Fruit fly (Drosophila melanogaster) whole organism, embryonic: ENCODE data around the gene Pi3K21B.

Experiments used
- Aef1 ChIP-seq: fragments of 200-800 bp; sonication (Bioruptor generic); IDR thresholded peaks from 3 replicates; pipeline ENCODE4 v1.3.6; 2022; ENCODE audit warnings: missing biosample characterization, missing genetic modification characterization
- Bgb ChIP-seq: fragments of 200-800 bp; sonication (Bioruptor generic); IDR thresholded peaks from 2 replicates; pipeline ENCODE4 v1.3.6; 2022; ENCODE audit warnings: missing biosample characterization, missing genetic modification characterization; ENCODE audit not compliant: partially characterized antibody
- C15 ChIP-seq: fragments of 200-800 bp; sonication (Bioruptor generic); IDR thresholded peaks from 3 replicates; pipeline ENCODE4 v1.3.6; 2022; ENCODE audit warnings: missing biosample characterization, missing genetic modification characterization
- CG11723 ChIP-seq: fragments of 200-800 bp; sonication (Bioruptor generic); optimal IDR thresholded peaks from 2 replicates; lab custom pipeline; 2017; ENCODE audit warnings: missing biosample characterization, mild to moderate bottlenecking, missing genetic modification characterization
- CG12071 ChIP-seq: fragments of 200-800 bp; sonication (Bioruptor generic); optimal IDR thresholded peaks from 3 replicates; lab custom pipeline; 2018; ENCODE audit warnings: missing biosample characterization, mild to moderate bottlenecking, missing genetic modification characterization
- CG12391 ChIP-seq: fragments of 200-800 bp; sonication (Bioruptor generic); optimal IDR thresholded peaks from 3 replicates; lab custom pipeline; 2018; ENCODE audit warnings: missing biosample characterization, mild to moderate bottlenecking, missing genetic modification characterization, moderate library complexity
- CG12744 ChIP-seq: fragments of 200-800 bp; sonication (Bioruptor generic); optimal IDR thresholded peaks from 2 replicates; lab custom pipeline; 2016; ENCODE audit warnings: missing biosample characterization, missing genetic modification characterization
- CG13624 ChIP-seq: fragments of 200-800 bp; sonication (Bioruptor generic); optimal IDR thresholded peaks from 2 replicates; lab custom pipeline; 2016; ENCODE audit warnings: missing biosample characterization, missing genetic modification characterization
- CG16813 ChIP-seq: fragments of 200-800 bp; sonication (Bioruptor generic); IDR thresholded peaks from 3 replicates; pipeline ENCODE4 v1.3.6; 2022; ENCODE audit warnings: missing biosample characterization, missing genetic modification characterization; ENCODE audit not compliant: partially characterized antibody
- CG17385 ChIP-seq: fragments of 200-800 bp; sonication (Bioruptor generic); optimal IDR thresholded peaks from 3 replicates; lab custom pipeline; 2018; ENCODE audit warnings: missing biosample characterization, mild to moderate bottlenecking, missing genetic modification characterization
- CG17612 ChIP-seq: fragments of 200-800 bp; sonication (Bioruptor generic); IDR thresholded peaks from 2 replicates; pipeline ENCODE4 v1.3.6; 2022; ENCODE audit warnings: missing biosample characterization, missing genetic modification characterization
- CG17829 ChIP-seq: fragments of 200-800 bp; optimal IDR thresholded peaks from 2 replicates; lab custom pipeline; 2019; ENCODE audit warnings: missing biosample characterization, mild to moderate bottlenecking, missing genetic modification characterization, moderate library complexity
- CG2875 ChIP-seq: fragments of 200-800 bp; sonication (Bioruptor generic); optimal IDR thresholded peaks from 2 replicates; lab custom pipeline; 2017; ENCODE audit warnings: missing biosample characterization, mild to moderate bottlenecking, missing genetic modification characterization, missing genetic modification reagents
- CG3163 ChIP-seq: fragments of 200-800 bp; sonication (Bioruptor generic); optimal IDR thresholded peaks from 3 replicates; lab custom pipeline; 2016; ENCODE audit warnings: missing biosample characterization, missing genetic modification characterization
- CG4854 ChIP-seq: fragments of 200-800 bp; sonication (Bioruptor generic); optimal IDR thresholded peaks from 2 replicates; lab custom pipeline; 2016; ENCODE audit warnings: missing biosample characterization, missing genetic modification characterization, inconsistent platforms
- CG5245 ChIP-seq: fragments of 200-800 bp; sonication (Bioruptor generic); optimal IDR thresholded peaks from 3 replicates; lab custom pipeline; 2016; ENCODE audit warnings: missing biosample characterization, missing genetic modification characterization
- CG6254 ChIP-seq: fragments of 200-800 bp; sonication (Bioruptor generic); optimal IDR thresholded peaks from 3 replicates; lab custom pipeline; 2017; ENCODE audit warnings: mild to moderate bottlenecking, missing biosample characterization, missing genetic modification reagents, missing genetic modification characterization
- CG6654 ChIP-seq: fragments of 200-800 bp; sonication (Bioruptor generic); optimal IDR thresholded peaks from 2 replicates; lab custom pipeline; 2017; ENCODE audit warnings: missing biosample characterization, mild to moderate bottlenecking, missing genetic modification characterization
- CG6854 ChIP-seq: fragments of 200-800 bp; sonication (Bioruptor generic); optimal IDR thresholded peaks from 3 replicates; lab custom pipeline; 2017; ENCODE audit warnings: missing biosample characterization, mild to moderate bottlenecking, missing genetic modification characterization
- CG7556 ChIP-seq: fragments of 200-800 bp; sonication (Bioruptor generic); optimal IDR thresholded peaks from 2 replicates; lab custom pipeline; 2017; ENCODE audit warnings: missing biosample characterization, mild to moderate bottlenecking, missing genetic modification characterization
- CG7786 ChIP-seq: fragments of 200-800 bp; sonication (Bioruptor generic); optimal IDR thresholded peaks from 2 replicates; lab custom pipeline; 2016; ENCODE audit warnings: missing biosample characterization, missing genetic modification characterization
- CG8089 ChIP-seq: fragments of 200-800 bp; sonication (Bioruptor generic); optimal IDR thresholded peaks from 3 replicates; lab custom pipeline; 2016; ENCODE audit warnings: missing biosample characterization, missing genetic modification characterization
- CHES-1-like ChIP-seq: fragments of 200-800 bp; sonication (Bioruptor generic); optimal IDR thresholded peaks from 2 replicates; lab custom pipeline; 2016; ENCODE audit warnings: missing biosample characterization, missing genetic modification characterization
- Camta ChIP-seq: fragments of 200-800 bp; sonication (Bioruptor generic); optimal IDR thresholded peaks from 2 replicates; lab custom pipeline; 2016; ENCODE audit warnings: missing biosample characterization, missing genetic modification characterization
- Dip3 ChIP-seq: fragments of 200-800 bp; sonication (Bioruptor generic); optimal IDR thresholded peaks from 3 replicates; lab custom pipeline; 2016; ENCODE audit warnings: missing biosample characterization, missing genetic modification characterization
- Dp ChIP-seq: fragments of 200-800 bp; sonication (Bioruptor generic); optimal IDR thresholded peaks from 2 replicates; lab custom pipeline; 2018; ENCODE audit warnings: missing biosample characterization, mild to moderate bottlenecking, missing genetic modification characterization, moderate library complexity
- Ets65A ChIP-seq: fragments of 200-800 bp; sonication (Bioruptor generic); peaks from one replicate; lab custom pipeline; 2016; ENCODE audit warnings: missing biosample characterization, missing genetic modification characterization
- Hmx ChIP-seq: fragments of 200-800 bp; sonication (Bioruptor generic); optimal IDR thresholded peaks from 2 replicates; lab custom pipeline; 2016; ENCODE audit warnings: missing biosample characterization, missing genetic modification characterization
- Lhr ChIP-seq: fragments of 200-800 bp; sonication (Bioruptor generic); optimal IDR thresholded peaks from 3 replicates; lab custom pipeline; 2017; ENCODE audit warnings: mild to moderate bottlenecking, missing biosample characterization, missing genetic modification reagents, missing genetic modification characterization
- NC2β ChIP-seq: fragments of 200-800 bp; sonication (Bioruptor generic); optimal IDR thresholded peaks from 2 replicates; lab custom pipeline; 2016; ENCODE audit warnings: missing biosample characterization, missing genetic modification characterization
- Neu2 ChIP-seq: fragments of 200-800 bp; sonication (Bioruptor generic); optimal IDR thresholded peaks from 3 replicates; lab custom pipeline; 2016; ENCODE audit warnings: missing biosample characterization, missing genetic modification characterization, borderline replicate concordance
- Scr ChIP-seq: fragments of 200-800 bp; sonication (Bioruptor generic); IDR thresholded peaks from 2 replicates; pipeline ENCODE4 v1.3.6; 2022; ENCODE audit warnings: missing biosample characterization, missing genetic modification characterization; ENCODE audit not compliant: partially characterized antibody
- btn ChIP-seq: fragments of 200-800 bp; sonication (Bioruptor generic); optimal IDR thresholded peaks from 2 replicates; lab custom pipeline; 2016; ENCODE audit warnings: missing biosample characterization, missing genetic modification characterization
- cas ChIP-seq: fragments of 200-800 bp; sonication (Bioruptor generic); IDR thresholded peaks from 2 replicates; pipeline ENCODE4 v1.3.6; 2022; ENCODE audit warnings: missing biosample characterization, missing genetic modification characterization
- corto ChIP-seq: fragments of 200-800 bp; sonication (Bioruptor generic); optimal IDR thresholded peaks from 2 replicates; lab custom pipeline; 2016; ENCODE audit warnings: missing biosample characterization, mild to moderate bottlenecking, missing genetic modification characterization, moderate library complexity
- dm ChIP-seq: fragments of 200-800 bp; sonication (Bioruptor generic); optimal IDR thresholded peaks from 3 replicates; lab custom pipeline; 2016; ENCODE audit warnings: missing biosample characterization, missing genetic modification characterization
- gcm2 ChIP-seq: fragments of 200-800 bp; sonication (Bioruptor generic); optimal IDR thresholded peaks from 2 replicates; lab custom pipeline; 2016; ENCODE audit warnings: missing biosample characterization, missing genetic modification characterization
- ham ChIP-seq: fragments of 200-800 bp; sonication (Bioruptor generic); IDR thresholded peaks from 2 replicates; pipeline ENCODE4 v1.3.6; 2022; ENCODE audit warnings: missing biosample characterization, missing genetic modification characterization
- inv ChIP-seq: fragments of 200-800 bp; sonication (Bioruptor generic); IDR thresholded peaks from 2 replicates; pipeline ENCODE4 v1.3.6; 2022; ENCODE audit warnings: missing biosample characterization, missing genetic modification characterization; ENCODE audit not compliant: partially characterized antibody
- jumu ChIP-seq: fragments of 200-800 bp; sonication (Bioruptor generic); optimal IDR thresholded peaks from 3 replicates; lab custom pipeline; 2016; ENCODE audit warnings: missing biosample characterization, missing genetic modification characterization
- nau ChIP-seq: fragments of 200-800 bp; sonication (Bioruptor generic); optimal IDR thresholded peaks from 3 replicates; lab custom pipeline; 2017; ENCODE audit warnings: missing biosample characterization, mild to moderate bottlenecking, missing genetic modification characterization, missing genetic modification reagents
- otp ChIP-seq: fragments of 200-800 bp; sonication (Bioruptor generic); IDR thresholded peaks from 3 replicates; pipeline ENCODE4, ENCODE4 v1.3.6; 2022; ENCODE audit warnings: missing biosample characterization, missing genetic modification characterization
- pan ChIP-seq, 4 experiments: fragments of >200 bp in 3 of 4; fragments of 200-800 bp in 1 of 4; sonication (Bioruptor generic) in 1 of 4; optimal IDR thresholded peaks in 3 of 4; IDR thresholded peaks in 1 of 4; 2 replicates each; pipeline versions ENCODE4 v1.3.6 to Lab custom; 2017 to 2022; ENCODE audit warnings: missing biosample characterization in 2 of 4, missing genetic modification characterization in 2 of 4, mixed read lengths in 1 of 4
- pita ChIP-seq: fragments of 200-800 bp; sonication (Bioruptor generic); optimal IDR thresholded peaks from 2 replicates; lab custom pipeline; 2017; ENCODE audit warnings: missing biosample characterization, mild to moderate bottlenecking, missing genetic modification characterization
- sisA ChIP-seq: fragments of 200-800 bp; sonication (Bioruptor generic); IDR thresholded peaks from 2 replicates; pipeline ENCODE4 v1.3.6; 2022; ENCODE audit warnings: missing biosample characterization, missing genetic modification characterization
- stwl ChIP-seq: fragments of 200-800 bp; sonication (Bioruptor generic); optimal IDR thresholded peaks from 3 replicates; lab custom pipeline; 2018; ENCODE audit warnings: missing biosample characterization, mild to moderate bottlenecking, missing genetic modification characterization, moderate library complexity
- tll ChIP-seq, 2 experiments: fragments of 200-800 bp in 1 of 2; fragments of >200 bp in 1 of 2; sonication (Bioruptor generic) in 1 of 2; optimal IDR thresholded peaks; 2 replicates each; lab custom pipeline; 2017 to 2019; ENCODE audit warnings: missing biosample characterization in 2 of 2, missing genetic modification characterization in 2 of 2, mild to moderate bottlenecking in 1 of 2, moderate library complexity in 1 of 2
- tna ChIP-seq: fragments of 200-800 bp; sonication (Bioruptor generic); IDR thresholded peaks from 2 replicates; pipeline ENCODE4 v1.3.6; 2022; ENCODE audit warnings: missing biosample characterization, missing genetic modification characterization; ENCODE audit not compliant: partially characterized antibody
- vfl ChIP-seq: fragments of 200-800 bp; sonication (Bioruptor generic); optimal IDR thresholded peaks from 2 replicates; lab custom pipeline; 2016; ENCODE audit warnings: missing biosample characterization, missing genetic modification characterization
- zen ChIP-seq: fragments of 200-800 bp; sonication (Bioruptor generic); optimal IDR thresholded peaks from 3 replicates; lab custom pipeline; 2018; ENCODE audit warnings: missing biosample characterization, mild to moderate bottlenecking, missing genetic modification characterization, moderate library complexity

Pi3K21B gene

dm6 chr2L:285596-286023 lies 12.1 kb upstream of the Pi3K21B start (continued):
- peak; percentile 53; the same call in 1 of the 2 replicates for TF ChIP-seq Bgb
- TF ChIP-seq vfl (GFP tag; lab: Kevin White, UChicago), result peak; percentile 9
- TF ChIP-seq tll (GFP tag; optimal IDR thresholded peaks at IDR 0.05; lab: Kevin White, UChicago), result no peak
- TF ChIP-seq CG6854 (GFP tag; lab: Kevin White, UChicago), result peak; percentile 55
- TF ChIP-seq gcm2, result peak; percentile 20
- peak; percentile 62 for TF ChIP-seq CHES-1-like
- TF ChIP-seq Scr (GFP tag; lab: Robert Waterston, UW), result peak; percentile 20; the same call in 1 of the 2 replicates
- TF ChIP-seq Dip3 (GFP tag; lab: Kevin White, UChicago), result peak; percentile 54
- peak; percentile 8 for TF ChIP-seq dm (GFP tag; lab: Kevin White, UChicago)
- TF ChIP-seq CG17612 (GFP tag; lab: Robert Waterston, UW), result no peak
- peak; percentile 13 for TF ChIP-seq jumu (GFP tag; lab: Kevin White, UChicago)
- TF ChIP-seq CG5245 (GFP tag; lab: Kevin White, UChicago), result peak; percentile 25
- TF ChIP-seq CG17385 (GFP tag; lab: Kevin White, UChicago), result peak; percentile 48
- TF ChIP-seq CG4854 (GFP tag; lab: Kevin White, UChicago), result no peak
- no peak for TF ChIP-seq ham (GFP tag; lab: Robert Waterston, UW)
- peak; percentile 28 for TF ChIP-seq CG2875 (GFP tag; lab: Kevin White, UChicago)
- peak; percentile 43 for TF ChIP-seq CG12071
- TF ChIP-seq CG11723 (GFP tag; lab: Kevin White, UChicago), result no peak
- TF ChIP-seq Dp (GFP tag; lab: Kevin White, UChicago), result peak; percentile 31
- peak; percentile 26 for TF ChIP-seq btn
- TF ChIP-seq CG8089 (GFP tag; lab: Kevin White, UChicago), result peak; percentile 27
- TF ChIP-seq stwl (tag; lab: Kevin White, UChicago), result peak; percentile 77
- no peak for TF ChIP-seq pan (optimal IDR thresholded peaks at IDR 0.05; lab: Kevin White, UChicago)
- TF ChIP-seq pan (GFP tag; optimal IDR thresholded peaks at IDR 0.05 in 1 of 2, IDR thresholded peaks at IDR 0.05 in 1 of 2), result no peak
- TF ChIP-seq Neu2 (GFP tag; lab: Kevin White, UChicago), result no peak
- no peak for TF ChIP-seq cas (GFP tag; lab: Robert Waterston, UW)
- peak; percentile 16 for TF ChIP-seq NC2β (GFP tag; lab: Kevin White, UChicago)
- TF ChIP-seq CG3163 (GFP tag; lab: Kevin White, UChicago), result no peak
- TF ChIP-seq CG7786 (GFP tag; lab: Kevin White, UChicago), result peak; percentile 29
- TF ChIP-seq otp (GFP tag; lab: Robert Waterston, UW), result peak; percentile 31; the same call in 1 of the 3 replicates
- TF ChIP-seq CG17829 (tag; lab: Kevin White, UChicago), result peak; percentile 63
- peak; percentile 42 for TF ChIP-seq CG13624
- TF ChIP-seq Ets65A (GFP tag; lab: Kevin White, UChicago), result no peak
- no peak for TF ChIP-seq C15 (GFP tag; lab: Robert Waterston, UW)
- peak; percentile 59 for TF ChIP-seq Hmx
- TF ChIP-seq CG7556 (GFP tag; lab: Kevin White, UChicago), result peak; percentile 43
- TF ChIP-seq inv (GFP tag; lab: Robert Waterston, UW), result no peak
- no peak for TF ChIP-seq CG6654 (GFP tag; lab: Kevin White, UChicago)
- no peak for TF ChIP-seq CG16813 (GFP tag; lab: Robert Waterston, UW)
- TF ChIP-seq sisA (GFP tag; lab: Robert Waterston, UW), result no peak
- TF ChIP-seq tna (GFP tag; lab: Robert Waterston, UW), result 0 out of 2 replicates have a peak, but pooled peaks have one; percentile 14
- no peak for TF ChIP-seq Aef1 (GFP tag; lab: Robert Waterston, UW)
- peak; percentile 65 for TF ChIP-seq CG12391
- TF ChIP-seq CG6254 (GFP tag; lab: Kevin White, UChicago), result peak; percentile 28
- no peak for TF ChIP-seq corto (GFP tag; lab: Kevin White, UChicago)
- TF ChIP-seq CG12744 (GFP tag; lab: Kevin White, UChicago), result no peak
- TF ChIP-seq nau (GFP tag; lab: Kevin White, UChicago), result no peak
- TF ChIP-seq zen, result peak; percentile 12
- TF ChIP-seq Lhr (GFP tag; lab: Kevin White, UChicago), result peak; percentile 50
- TF ChIP-seq pita (GFP tag; lab: Kevin White, UChicago), result no peak
- no peak for TF ChIP-seq Camta (GFP tag; lab: Kevin White, UChicago)
